Fruit fly (Drosophila melanogaster): Measurements from ENCODE around the gene Mms19.
A peak's percentile ranks its signal among the peaks of the same experiment; 100 is the strongest.

Gene Mms19

dm6 chr3R:5207277-5208114 is 24.8 kb upstream of the Mms19 start:
- TF ChIP-seq CG7101 (tag; optimal IDR thresholded peaks at IDR 0.05) (no peak), ovo (GFP tag; optimal IDR thresholded peaks at IDR 0.05) (no peak), bab1 (GFP tag; optimal IDR thresholded peaks at IDR 0.05) (no peak), Mnt (GFP tag; optimal IDR thresholded peaks at IDR 0.05) (no peak), CG14711 (tag; optimal IDR thresholded peaks at IDR 0.05) (no peak)

DNA sequence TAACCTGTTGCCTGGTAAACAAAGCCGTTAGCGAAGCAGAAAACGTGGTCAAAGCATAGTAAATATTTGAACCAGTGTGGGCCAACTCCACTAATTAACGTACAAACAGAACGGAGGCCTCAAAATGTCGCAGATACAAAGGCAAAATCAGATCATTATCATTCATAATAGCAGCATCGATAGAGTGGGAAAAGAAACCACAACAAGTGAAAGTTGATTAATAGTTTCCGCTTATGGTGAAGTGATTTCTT is 24.3 kb upstream of the Mms19 start:
- no peak for TF ChIP-seq CG1620 (GFP tag; optimal IDR thresholded peaks at IDR 0.05)
- no peak for TF ChIP-seq tj (GFP tag; optimal IDR thresholded peaks at IDR 0.05)
- no peak for TF ChIP-seq ovo (GFP tag; optimal IDR thresholded peaks at IDR 0.05)
- no peak for TF ChIP-seq CG11617 (GFP tag; optimal IDR thresholded peaks at IDR 0.05)
- TF ChIP-seq Crg-1 (GFP tag; optimal IDR thresholded peaks at IDR 0.05), result no peak
- TF ChIP-seq CG12768 (GFP tag; optimal IDR thresholded peaks at IDR 0.05), result no peak
- TF ChIP-seq pad (GFP tag; optimal IDR thresholded peaks at IDR 0.05), result no peak
- TF ChIP-seq CG33017 (tag; optimal IDR thresholded peaks at IDR 0.05), result no peak
- TF ChIP-seq cnc (optimal IDR thresholded peaks at IDR 0.05), result no peak
- TF ChIP-seq CG7045 (GFP tag; optimal IDR thresholded peaks at IDR 0.05), result no peak
- TF ChIP-seq kay (GFP tag; ENCODE audit: borderline replicate concordance), result no peak
- no peak for TF ChIP-seq Mnt (GFP tag; optimal IDR thresholded peaks at IDR 0.05)
- TF ChIP-seq bab1 (GFP tag; optimal IDR thresholded peaks at IDR 0.05), result no peak
- TF ChIP-seq Clk (GFP tag; optimal IDR thresholded peaks at IDR 0.05), result no peak
- TF ChIP-seq CG7101 (tag; optimal IDR thresholded peaks at IDR 0.05), result no peak
- TF ChIP-seq CG5204 (GFP tag; optimal IDR thresholded peaks at IDR 0.05), result no peak

DNA sequence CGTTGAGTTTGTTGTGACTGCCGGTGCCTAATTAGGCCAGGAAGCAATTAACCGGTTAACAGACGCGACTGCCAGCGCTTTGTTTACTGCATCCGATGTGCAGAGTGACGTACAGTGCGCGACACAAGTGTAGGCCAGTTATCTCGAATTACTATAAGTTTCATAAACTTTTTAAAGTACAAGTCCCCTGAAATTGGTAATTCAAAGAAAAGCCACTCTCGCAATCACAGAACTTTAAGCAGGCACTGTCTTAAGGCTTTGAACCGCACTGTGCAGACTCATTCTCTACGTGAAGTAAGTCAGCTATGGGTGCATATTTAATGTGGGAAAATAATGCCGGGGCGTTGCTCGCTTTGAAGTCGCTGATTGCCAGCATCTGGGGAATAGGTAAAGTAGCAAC is 22.9 kb upstream of the Mms19 start:
- no peak for TF ChIP-seq cnc (optimal IDR thresholded peaks at IDR 0.05)
- TF ChIP-seq Hr96 (GFP tag; optimal IDR thresholded peaks at IDR 0.05), result peak; percentile 28
- peak; percentile 83 for TF ChIP-seq CG7045 (GFP tag; optimal IDR thresholded peaks at IDR 0.05)
- peak; percentile 86 for TF ChIP-seq CG12768 (GFP tag; optimal IDR thresholded peaks at IDR 0.05)
- peak; percentile 2 for TF ChIP-seq tj (GFP tag; optimal IDR thresholded peaks at IDR 0.05)
- TF ChIP-seq CG33017 (tag; optimal IDR thresholded peaks at IDR 0.05), result peak; percentile 90
- TF ChIP-seq Crg-1 (GFP tag; optimal IDR thresholded peaks at IDR 0.05), result peak; percentile 44
- peak; percentile 14 for TF ChIP-seq Clk (GFP tag; optimal IDR thresholded peaks at IDR 0.05)
- TF ChIP-seq Mnt (GFP tag; optimal IDR thresholded peaks at IDR 0.05), result peak; percentile 12
- TF ChIP-seq CG1620 (GFP tag; optimal IDR thresholded peaks at IDR 0.05), result no peak
- TF ChIP-seq toe (GFP tag; optimal IDR thresholded peaks at IDR 0.05), result peak; percentile 41
- peak; percentile 67 for TF ChIP-seq CG5204 (GFP tag; optimal IDR thresholded peaks at IDR 0.05)
- peak; percentile 2 for TF ChIP-seq CG11617 (GFP tag; optimal IDR thresholded peaks at IDR 0.05)
- peak; percentile 54 for TF ChIP-seq cic (GFP tag; optimal IDR thresholded peaks at IDR 0.05)
- peak; percentile 58 for TF ChIP-seq bab1 (GFP tag; optimal IDR thresholded peaks at IDR 0.05)
- peak; percentile 27 for TF ChIP-seq pad (GFP tag; optimal IDR thresholded peaks at IDR 0.05)
- peak; percentile 72 for TF ChIP-seq CG14711 (tag; optimal IDR thresholded peaks at IDR 0.05)
- peak; percentile 74 for TF ChIP-seq CG7101 (tag; optimal IDR thresholded peaks at IDR 0.05)
- TF ChIP-seq kay (GFP tag; ENCODE audit: borderline replicate concordance), result no peak
- TF ChIP-seq ovo (GFP tag; optimal IDR thresholded peaks at IDR 0.05), result no peak

dm6 chr3R:5211401-5211800 is 20.9 kb upstream of the Mms19 start:
- no peak for TF ChIP-seq CG12768 (GFP tag; optimal IDR thresholded peaks at IDR 0.05)
- no peak for TF ChIP-seq CG14711 (tag; optimal IDR thresholded peaks at IDR 0.05)
- no peak for TF ChIP-seq Clk (GFP tag; optimal IDR thresholded peaks at IDR 0.05)
- TF ChIP-seq kay (GFP tag; ENCODE audit: borderline replicate concordance), result no peak
- TF ChIP-seq CG5204 (GFP tag; optimal IDR thresholded peaks at IDR 0.05), result no peak
- TF ChIP-seq Mnt (GFP tag; optimal IDR thresholded peaks at IDR 0.05), result no peak
- TF ChIP-seq pad (GFP tag; optimal IDR thresholded peaks at IDR 0.05), result no peak
- no peak for TF ChIP-seq cic (GFP tag; optimal IDR thresholded peaks at IDR 0.05)
- TF ChIP-seq Hr96 (GFP tag; optimal IDR thresholded peaks at IDR 0.05), result no peak
- TF ChIP-seq CG7101 (tag; optimal IDR thresholded peaks at IDR 0.05), result no peak
- no peak for TF ChIP-seq toe (GFP tag; optimal IDR thresholded peaks at IDR 0.05)
- no peak for TF ChIP-seq CG11617 (GFP tag; optimal IDR thresholded peaks at IDR 0.05)
- no peak for TF ChIP-seq CG1620 (GFP tag; optimal IDR thresholded peaks at IDR 0.05)
- TF ChIP-seq CG33017 (tag; optimal IDR thresholded peaks at IDR 0.05), result no peak
- no peak for TF ChIP-seq Crg-1 (GFP tag; optimal IDR thresholded peaks at IDR 0.05)
- no peak for TF ChIP-seq tj (GFP tag; optimal IDR thresholded peaks at IDR 0.05)
- TF ChIP-seq ovo (GFP tag; optimal IDR thresholded peaks at IDR 0.05), result no peak
- TF ChIP-seq cnc (optimal IDR thresholded peaks at IDR 0.05), result no peak
- no peak for TF ChIP-seq bab1 (GFP tag; optimal IDR thresholded peaks at IDR 0.05)
- no peak for TF ChIP-seq CG7045 (GFP tag; optimal IDR thresholded peaks at IDR 0.05)

DNA sequence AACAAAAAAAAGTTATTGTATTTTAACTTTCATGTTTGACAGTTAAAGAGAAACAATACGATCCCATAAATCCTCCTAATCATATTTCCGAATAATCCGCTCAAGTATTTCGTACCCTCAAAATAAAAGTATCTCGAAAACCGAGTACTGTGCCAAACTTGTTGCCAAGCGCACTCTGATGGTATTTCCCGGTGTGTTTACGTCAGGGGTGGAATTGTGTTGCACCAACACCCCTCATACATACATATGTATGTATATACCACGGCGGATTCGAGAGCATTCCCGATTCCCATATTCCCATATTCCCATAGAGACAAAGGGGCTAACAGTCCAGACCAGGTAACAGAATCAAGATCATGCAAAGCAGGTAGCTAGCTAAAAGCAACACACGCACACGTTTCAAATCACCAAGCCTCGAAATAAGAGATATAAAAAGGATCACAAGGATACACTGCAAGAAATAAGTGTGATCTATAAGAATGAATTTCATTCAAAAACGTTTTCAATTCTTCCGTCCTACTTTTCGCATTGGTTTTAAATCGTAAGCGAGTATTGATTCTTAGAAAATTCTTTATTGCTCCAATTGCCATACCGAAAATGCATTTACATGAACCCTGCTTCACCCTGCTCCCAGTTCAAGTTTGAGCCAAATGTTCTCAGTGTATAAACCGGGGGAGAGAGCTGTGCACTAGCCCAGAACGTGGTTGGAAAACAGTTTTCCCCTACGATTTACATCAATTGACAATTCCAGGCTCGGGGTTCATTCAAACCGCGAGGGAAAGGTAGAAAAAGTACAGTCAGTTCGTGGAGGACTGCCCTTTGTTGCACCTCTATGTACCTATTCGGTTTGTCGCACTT is 20.2 kb upstream of the Mms19 start:
- TF ChIP-seq CG1620 (GFP tag; optimal IDR thresholded peaks at IDR 0.05) (no peak), CG5204 (GFP tag; optimal IDR thresholded peaks at IDR 0.05) (no peak), Clk (GFP tag; optimal IDR thresholded peaks at IDR 0.05) (no peak), pad (GFP tag; optimal IDR thresholded peaks at IDR 0.05) (no peak), CG33017 (tag; optimal IDR thresholded peaks at IDR 0.05) (no peak), tj (GFP tag; optimal IDR thresholded peaks at IDR 0.05) (no peak), CG12768 (GFP tag; optimal IDR thresholded peaks at IDR 0.05) (no peak), kay (GFP tag; ENCODE audit: borderline replicate concordance) (no peak), ovo (GFP tag; optimal IDR thresholded peaks at IDR 0.05) (no peak), cic (GFP tag; optimal IDR thresholded peaks at IDR 0.05) (no peak), CG7101 (tag; optimal IDR thresholded peaks at IDR 0.05) (no peak), toe (GFP tag; optimal IDR thresholded peaks at IDR 0.05) (no peak), CG14711 (tag; optimal IDR thresholded peaks at IDR 0.05) (no peak)
